Fruit fly (Drosophila melanogaster): ENCODE measurements around the gene spn-F.

DNA sequence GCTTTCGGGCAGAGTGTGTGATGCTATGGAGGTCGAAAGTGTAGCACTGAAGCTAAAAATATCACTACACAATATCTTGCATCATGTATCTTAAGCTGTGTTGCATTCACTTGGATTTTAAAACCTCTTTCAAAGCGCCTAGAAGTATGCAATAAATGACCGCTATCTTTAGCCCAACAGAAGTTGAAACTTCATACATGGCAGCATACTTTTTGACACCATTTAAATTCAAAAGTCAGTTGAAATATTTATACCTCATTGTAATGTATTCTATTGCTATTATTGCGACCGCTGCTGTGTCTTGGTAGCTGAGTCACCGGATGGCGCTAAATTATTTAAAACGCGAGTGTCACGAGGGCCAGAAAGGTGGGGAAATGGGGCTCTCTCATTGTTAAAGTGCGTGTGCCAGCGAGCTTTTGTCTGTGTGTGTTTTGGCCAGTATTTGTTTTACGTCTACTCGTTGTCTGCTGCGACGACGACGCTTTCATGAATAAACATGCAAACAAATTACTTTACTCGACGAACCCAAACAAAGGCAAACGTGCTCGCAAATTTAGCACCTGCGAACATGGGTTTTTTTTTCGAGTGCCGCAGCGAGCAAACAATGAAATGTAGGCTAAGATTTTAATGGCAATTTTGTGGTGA is 16.0 kb downstream of the spn-F start:
- no peak for TF ChIP-seq dsf (GFP tag; optimal IDR thresholded peaks at IDR 0.05; ENCODE audit: borderline replicate concordance)
- TF ChIP-seq CrebA (GFP tag; optimal IDR thresholded peaks at IDR 0.05; ENCODE audit: borderline replicate concordance), result no peak
- no peak for TF ChIP-seq sage (GFP tag; optimal IDR thresholded peaks at IDR 0.05)
- TF ChIP-seq Hr78 (GFP tag; optimal IDR thresholded peaks at IDR 0.05), result no peak
- TF ChIP-seq Sp1 (GFP tag; optimal IDR thresholded peaks at IDR 0.05), result no peak
- peak; percentile 18 for TF ChIP-seq br (GFP tag; optimal IDR thresholded peaks at IDR 0.05)
- TF ChIP-seq lola (GFP tag; optimal IDR thresholded peaks at IDR 0.05), result no peak
- TF ChIP-seq Myc (optimal IDR thresholded peaks at IDR 0.05), result no peak
- peak in 1 of 2 experiments; percentile 9 for TF ChIP-seq foxo (GFP tag; optimal IDR thresholded peaks at IDR 0.05)
- TF ChIP-seq GATAd (GFP tag; optimal IDR thresholded peaks at IDR 0.05), result no peak
- no peak for TF ChIP-seq sv (GFP tag; optimal IDR thresholded peaks at IDR 0.05)
- no peak for TF ChIP-seq brk (GFP tag; optimal IDR thresholded peaks at IDR 0.05)
- TF ChIP-seq psq (GFP tag; optimal IDR thresholded peaks at IDR 0.05), result no peak
- no peak for TF ChIP-seq tai (GFP tag; optimal IDR thresholded peaks at IDR 0.05)

Measured in whole organism, wandering third instar larva.